Fruit fly (Drosophila melanogaster) S2 (cell line): ENCODE data around the gene lectin-37Db.

Experiments
- CG8478 ChIP-seq: fragments of >200 bp; optimal IDR thresholded peaks from 2 replicates; lab custom pipeline; 2018
- CTCF ChIP-seq, 2 experiments: fragments of >200 bp; optimal IDR thresholded peaks; 2 replicates each; lab custom pipeline; 2018

dm6 chr2L:19455723-19456122 lies 36.8 kb downstream of the lectin-37Db start:
- no peak for TF ChIP-seq CG8478 (lab: Kevin White, UChicago)
- no peak for TF ChIP-seq CTCF (optimal IDR thresholded peaks at IDR 0.05; lab: Kevin White, UChicago)
